Fruit fly (Drosophila melanogaster) Kc167 (cell line): Measurements from ENCODE around the gene Scm.

ENCODE experiments used
- Myc ChIP-seq: fragments of >200 bp; optimal IDR thresholded peaks from 2 replicates; lab custom pipeline; 2017; ENCODE audit warnings: missing external identifiers
- h ChIP-seq: fragments of >200 bp; optimal IDR thresholded peaks from 3 replicates; lab custom pipeline; 2018; ENCODE audit warnings: missing external identifiers
- insv ChIP-seq: fragments of >200 bp; optimal IDR thresholded peaks from 3 replicates; lab custom pipeline; 2018; ENCODE audit warnings: missing external identifiers
- ttk ChIP-seq: sonication (Bioruptor generic); optimal IDR thresholded peaks from 2 replicates; lab custom pipeline; 2017; ENCODE audit warnings: missing external identifiers

- TF ChIP-seq h, result no peak
- TF ChIP-seq ttk (lab: Kevin White, UChicago), result no peak
- TF ChIP-seq Myc (lab: Kevin White, UChicago), result no peak
- TF ChIP-seq insv, result no peak
Observed at dm6 chr3R:9673207-9673606, 35.8 kb upstream of the Scm start.
